Worm (Caenorhabditis elegans) whole organism, L3 larva: ENCODE data around the gene vit-2.

Experiments used
- ZK546.5 ChIP-seq: sonication (generic microtip); optimal IDR thresholded peaks from 2 replicates; lab custom pipeline; 2017; ENCODE audit warnings: missing biosample characterization, missing genetic modification characterization
- ceh-28 ChIP-seq: fragments of 150-350 bp; optimal IDR thresholded peaks from 2 replicates; lab custom pipeline; 2014; ENCODE audit warnings: missing biosample characterization, missing genetic modification reagents, missing genetic modification characterization
- ceh-9 ChIP-seq: sonication (generic microtip); optimal IDR thresholded peaks from 2 replicates; lab custom pipeline; 2018; ENCODE audit warnings: missing biosample characterization, missing genetic modification characterization
- egl-27 ChIP-seq: sonication (generic microtip); optimal IDR thresholded peaks from 4 replicates; lab custom pipeline; 2017; ENCODE audit warnings: missing biosample characterization, missing genetic modification reagents, missing genetic modification characterization
- egl-5 ChIP-seq: fragments of 150-350 bp; optimal IDR thresholded peaks from 2 replicates; lab custom pipeline; 2017; ENCODE audit warnings: missing biosample characterization, missing genetic modification reagents, missing genetic modification characterization, inconsistent platforms
- elt-1 ChIP-seq: fragments of 150-350 bp; optimal IDR thresholded peaks from 2 replicates; lab custom pipeline; 2014; ENCODE audit warnings: missing biosample characterization, missing genetic modification characterization
- elt-3 ChIP-seq, 3 experiments: fragments of 150-350 bp in 1 of 3; sonication (generic microtip) in 2 of 3; optimal IDR thresholded peaks; 2 replicates in 2 of 3; 4 replicates in 1 of 3; lab custom pipeline; 2014 to 2017; ENCODE audit warnings: missing biosample characterization in 3 of 3, missing genetic modification characterization in 3 of 3
- eor-1 ChIP-seq, 2 experiments: fragments of 150-350 bp; optimal IDR thresholded peaks; 2 replicates each; lab custom pipeline; 2014 to 2018; ENCODE audit warnings: missing biosample characterization in 2 of 2, missing genetic modification characterization in 2 of 2
- fkh-2 ChIP-seq: fragments of 150-350 bp; optimal IDR thresholded peaks from 2 replicates; lab custom pipeline; 2014; ENCODE audit warnings: missing biosample characterization, missing genetic modification reagents, missing genetic modification characterization
- fos-1 ChIP-seq: fragments of 150-350 bp; optimal IDR thresholded peaks from 2 replicates; lab custom pipeline; 2014; ENCODE audit warnings: missing biosample characterization, missing genetic modification characterization
- hmg-11 ChIP-seq: sonication (generic microtip); optimal IDR thresholded peaks from 2 replicates; lab custom pipeline; 2016; ENCODE audit warnings: missing genetic modification characterization, missing compliant biosample characterization
- jun-1 ChIP-seq: fragments of 150-350 bp; optimal IDR thresholded peaks from 2 replicates; lab custom pipeline; 2014; ENCODE audit warnings: missing biosample characterization, missing genetic modification reagents, missing genetic modification characterization
- lin-15B ChIP-seq: fragments of 150-350 bp; optimal IDR thresholded peaks from 2 replicates; lab custom pipeline; 2014; ENCODE audit warnings: missing biosample characterization, missing genetic modification characterization
- lsy-12 ChIP-seq: sonication (generic microtip); optimal IDR thresholded peaks from 2 replicates; lab custom pipeline; 2016; ENCODE audit warnings: mild to moderate bottlenecking, missing genetic modification characterization, missing compliant biosample characterization
- mdl-1 ChIP-seq: fragments of 150-350 bp; optimal IDR thresholded peaks from 2 replicates; lab custom pipeline; 2014; ENCODE audit warnings: missing biosample characterization, missing genetic modification characterization
- mml-1 ChIP-seq: fragments of 150-350 bp; sonication (generic microtip); optimal IDR thresholded peaks from 3 replicates; lab custom pipeline; 2014; ENCODE audit warnings: missing biosample characterization, missing genetic modification characterization
- nfya-1 ChIP-seq: sonication (generic microtip); optimal IDR thresholded peaks from 2 replicates; lab custom pipeline; 2017; ENCODE audit warnings: missing genetic modification characterization, mild to moderate bottlenecking, missing compliant biosample characterization, antibody characterized with exemption, moderate library complexity; ENCODE audit not compliant: insufficient read depth
- nhr-11 ChIP-seq: fragments of 150-350 bp; optimal IDR thresholded peaks from 2 replicates; lab custom pipeline; 2014; ENCODE audit warnings: missing biosample characterization, missing genetic modification characterization
- nhr-23 ChIP-seq: fragments of 150-350 bp; optimal IDR thresholded peaks from 2 replicates; lab custom pipeline; 2014; ENCODE audit warnings: missing biosample characterization, missing genetic modification reagents, missing genetic modification characterization
- nhr-237 ChIP-seq: fragments of 150-350 bp; optimal IDR thresholded peaks from 2 replicates; lab custom pipeline; 2014; ENCODE audit warnings: missing biosample characterization, missing genetic modification characterization
- nhr-28 ChIP-seq: fragments of 150-350 bp; optimal IDR thresholded peaks from 2 replicates; lab custom pipeline; 2014; ENCODE audit warnings: missing biosample characterization, missing genetic modification characterization
- nhr-43 ChIP-seq: sonication (generic microtip); optimal IDR thresholded peaks from 2 replicates; lab custom pipeline; 2016; ENCODE audit warnings: mild to moderate bottlenecking, missing genetic modification characterization, missing compliant biosample characterization; ENCODE audit not compliant: poor library complexity, severe bottlenecking
- nhr-67 ChIP-seq: fragments of 150-350 bp; optimal IDR thresholded peaks from 2 replicates; lab custom pipeline; 2014; ENCODE audit warnings: missing biosample characterization, missing genetic modification characterization
- nhr-76 ChIP-seq: fragments of 150-350 bp; sonication (generic microtip); optimal IDR thresholded peaks from 5 replicates; lab custom pipeline; 2014; ENCODE audit warnings: missing biosample characterization, missing genetic modification characterization
- sea-2 ChIP-seq: fragments of 150-350 bp; sonication (generic microtip); optimal IDR thresholded peaks from 4 replicates; lab custom pipeline; 2014; ENCODE audit warnings: missing biosample characterization, missing genetic modification reagents, missing genetic modification characterization
- skn-1 ChIP-seq: fragments of 150-350 bp; optimal IDR thresholded peaks from 2 replicates; lab custom pipeline; 2014; ENCODE audit warnings: missing biosample characterization, missing genetic modification characterization
- snpc-4 ChIP-seq: fragments of 150-350 bp; optimal IDR thresholded peaks from 2 replicates; lab custom pipeline; 2014; ENCODE audit warnings: missing biosample characterization, missing genetic modification characterization
- tbx-2 ChIP-seq: sonication (generic microtip); optimal IDR thresholded peaks from 2 replicates; lab custom pipeline; 2016; ENCODE audit warnings: mild to moderate bottlenecking, missing genetic modification characterization, missing compliant biosample characterization
- unc-39 ChIP-seq: sonication (generic microtip); optimal IDR thresholded peaks from 4 replicates; lab custom pipeline; 2017; ENCODE audit warnings: missing biosample characterization, missing genetic modification characterization
- unc-62 ChIP-seq: fragments of 150-350 bp; sonication (generic microtip); optimal IDR thresholded peaks from 4 replicates; lab custom pipeline; 2014; ENCODE audit warnings: missing biosample characterization, missing genetic modification reagents, missing genetic modification characterization
- ztf-11 ChIP-seq: fragments of 150-350 bp; optimal IDR thresholded peaks from 2 replicates; lab custom pipeline; 2014; ENCODE audit warnings: missing biosample characterization, missing genetic modification characterization
- ztf-4 ChIP-seq: fragments of 150-350 bp; optimal IDR thresholded peaks from 2 replicates; lab custom pipeline; 2014; ENCODE audit warnings: missing biosample characterization, missing genetic modification characterization

vit-2 gene

DNA sequence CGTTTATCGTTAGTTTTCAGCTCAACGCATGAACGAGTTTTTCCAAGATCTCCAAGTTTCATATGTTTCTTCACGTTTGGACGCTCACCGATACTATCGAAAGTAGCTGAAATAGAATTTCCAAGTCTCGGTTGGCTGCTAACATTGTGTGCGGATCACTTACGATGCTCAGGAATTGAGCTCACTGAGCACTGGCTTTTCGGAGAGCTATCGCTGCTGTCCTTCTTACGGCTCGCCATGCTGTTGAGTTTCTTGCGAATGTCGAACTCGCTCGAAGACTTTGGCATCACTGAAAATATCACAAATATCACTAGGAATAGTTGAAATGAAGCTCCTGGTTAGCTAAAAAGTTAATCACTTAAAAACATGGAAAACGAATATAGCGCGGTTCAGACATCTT, 51.0 kb downstream of the vit-2 start:
- no peak for TF ChIP-seq lsy-12 (tag; lab: Kevin White, UChicago)
- TF ChIP-seq snpc-4 (tag; lab: Kevin White, UChicago) = no peak
- no peak for TF ChIP-seq skn-1 (tag; lab: Kevin White, UChicago)
- no peak for TF ChIP-seq ceh-9 (tag; lab: Kevin White, UChicago)
- TF ChIP-seq nhr-11 (tag; lab: Kevin White, UChicago) = no peak
- no peak for TF ChIP-seq unc-62 (GFP tag; lab: Kevin White, UChicago)
- TF ChIP-seq fos-1 = no peak
- no peak for TF ChIP-seq eor-1 (tag; optimal IDR thresholded peaks at IDR 0.05; lab: Kevin White, UChicago)
- TF ChIP-seq ceh-28 (tag; lab: Kevin White, UChicago) = no peak
- TF ChIP-seq nfya-1 (tag; lab: Kevin White, UChicago) = no peak
- no peak for TF ChIP-seq lin-15B (tag; lab: Kevin White, UChicago)
- no peak for TF ChIP-seq egl-27 (tag; lab: Kevin White, UChicago)
- no peak for TF ChIP-seq ztf-11 (tag; lab: Kevin White, UChicago)
- TF ChIP-seq egl-5 (tag; lab: Kevin White, UChicago) = no peak
- TF ChIP-seq ztf-4 = no peak
- TF ChIP-seq fkh-2 (tag; lab: Kevin White, UChicago) = no peak
- no peak for TF ChIP-seq nhr-28 (tag; lab: Kevin White, UChicago)
- TF ChIP-seq unc-39 = no peak
- TF ChIP-seq sea-2 = no peak
- TF ChIP-seq, all 47 proteins: peak for 0

DNA sequence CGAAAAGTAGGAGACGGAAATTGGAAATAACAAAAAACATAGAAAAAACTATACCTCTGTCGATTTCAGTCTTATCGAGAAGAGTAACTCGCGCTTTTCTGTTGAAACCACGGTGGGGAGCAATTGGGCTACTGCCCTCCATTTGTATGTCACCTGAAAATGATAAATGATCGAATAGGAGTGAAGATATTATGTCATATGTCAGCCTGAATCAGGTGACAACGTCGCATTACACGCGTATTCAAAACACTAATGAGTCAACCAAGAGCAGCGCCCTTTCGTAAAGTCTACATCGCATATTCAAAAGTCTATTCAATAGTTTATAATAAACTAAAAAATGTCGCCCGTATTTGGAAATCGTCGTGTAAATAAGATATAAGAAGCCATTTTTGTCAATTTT, 52.1 kb downstream of the vit-2 start:
- TF ChIP-seq hmg-11 (no peak), nhr-67 (tag; lab: Kevin White, UChicago) (no peak), nhr-76 (tag; lab: Kevin White, UChicago) (no peak), egl-5 (tag; lab: Kevin White, UChicago) (no peak), unc-39 (no peak), lin-15B (tag; lab: Kevin White, UChicago) (no peak), nhr-237 (tag; lab: Kevin White, UChicago) (no peak), jun-1 (tag; lab: Kevin White, UChicago) (no peak), mml-1 (no peak), elt-3 (tag; optimal IDR thresholded peaks at IDR 0.05; lab: Kevin White, UChicago) (no peak), nhr-23 (tag; lab: Kevin White, UChicago) (no peak), fkh-2 (tag; lab: Kevin White, UChicago) (no peak), ztf-4 (no peak)
- TF ChIP-seq, all 47 proteins: peak for 0

ce11 chrX:5154278-5154677, 53.4 kb downstream of the vit-2 start, which contains the start of gene C31H2.3:
Gene C31H2.3, minus strand, starts transcription at chrX:5154378.
- no peak for TF ChIP-seq snpc-4 (tag; lab: Kevin White, UChicago)
- TF ChIP-seq unc-39 = no peak
- no peak for TF ChIP-seq skn-1 (tag; lab: Kevin White, UChicago)
- no peak for TF ChIP-seq ZK546.5 (tag; lab: Kevin White, UChicago)
- TF ChIP-seq elt-1 (tag; lab: Kevin White, UChicago) = no peak
- TF ChIP-seq nfya-1 (tag; lab: Kevin White, UChicago) = no peak
- TF ChIP-seq mdl-1 (tag; lab: Kevin White, UChicago) = no peak
- no peak for TF ChIP-seq nhr-43 (tag; lab: Kevin White, UChicago)
- TF ChIP-seq nhr-23 (tag; lab: Kevin White, UChicago) = no peak
- TF ChIP-seq tbx-2 (tag; lab: Kevin White, UChicago) = no peak
- no peak for TF ChIP-seq hmg-11
